Worm (Caenorhabditis elegans) whole organism, mixed stage, embryonic: ENCODE results near the gene C25D7.16.

Source experiments
- M03D4.4 ChIP-seq: sonication (generic microtip); optimal IDR thresholded peaks from 2 replicates; lab custom pipeline; 2017; ENCODE audit warnings: mild to moderate bottlenecking, missing genetic modification characterization, missing compliant biosample characterization
- bed-3 ChIP-seq: fragments of 200-800 bp; sonication (Bioruptor generic); optimal IDR thresholded peaks from 3 replicates; lab custom pipeline; 2018; ENCODE audit warnings: mild to moderate bottlenecking, missing genetic modification characterization, moderate library complexity, missing compliant biosample characterization
- blmp-1 ChIP-seq: fragments of 150-350 bp; optimal IDR thresholded peaks from 2 replicates; lab custom pipeline; 2014; ENCODE audit warnings: missing biosample characterization, missing genetic modification characterization
- ceh-39 ChIP-seq: fragments of 150-350 bp; optimal IDR thresholded peaks from 2 replicates; lab custom pipeline; 2014; ENCODE audit warnings: missing biosample characterization, missing genetic modification characterization
- ceh-43 ChIP-seq: fragments of 200-800 bp; sonication (Bioruptor generic); optimal IDR thresholded peaks from 2 replicates; lab custom pipeline; 2018; ENCODE audit warnings: mild to moderate bottlenecking, missing genetic modification characterization, moderate library complexity, missing compliant biosample characterization
- ceh-83 ChIP-seq: fragments of 200-800 bp; sonication (Bioruptor generic); optimal IDR thresholded peaks from 2 replicates; lab custom pipeline; 2018; ENCODE audit warnings: mild to moderate bottlenecking, missing genetic modification characterization, missing compliant biosample characterization
- ces-1 ChIP-seq: fragments of 150-350 bp; optimal IDR thresholded peaks from 2 replicates; lab custom pipeline; 2014; ENCODE audit warnings: missing biosample characterization, missing genetic modification reagents, missing genetic modification characterization
- cnd-1 ChIP-seq: fragments of 200-800 bp; sonication (Bioruptor generic); optimal IDR thresholded peaks from 2 replicates; lab custom pipeline; 2018; ENCODE audit warnings: mild to moderate bottlenecking, missing genetic modification characterization, missing compliant biosample characterization
- drap-1 ChIP-seq: fragments of 200-800 bp; sonication (Bioruptor generic); optimal IDR thresholded peaks from 3 replicates; lab custom pipeline; 2018; ENCODE audit warnings: mild to moderate bottlenecking, missing genetic modification characterization, missing compliant biosample characterization
- elt-1 ChIP-seq: sonication (generic microtip); optimal IDR thresholded peaks from 2 replicates; lab custom pipeline; 2017; ENCODE audit warnings: missing genetic modification characterization, mild to moderate bottlenecking, missing compliant biosample characterization, antibody characterized with exemption, moderate library complexity, borderline replicate concordance; ENCODE audit not compliant: insufficient read depth
- elt-3 ChIP-seq: fragments of 150-350 bp; optimal IDR thresholded peaks from 2 replicates; lab custom pipeline; 2014; ENCODE audit warnings: missing biosample characterization, missing genetic modification characterization
- flh-1 ChIP-seq: fragments of 200-800 bp; sonication (Bioruptor generic); optimal IDR thresholded peaks from 2 replicates; lab custom pipeline; 2018; ENCODE audit warnings: mild to moderate bottlenecking, missing genetic modification characterization, moderate library complexity, missing compliant biosample characterization
- ham-2 ChIP-seq: fragments of 200-800 bp; sonication (Bioruptor generic); optimal IDR thresholded peaks from 2 replicates; lab custom pipeline; 2018; ENCODE audit warnings: mild to moderate bottlenecking, missing genetic modification characterization, missing compliant biosample characterization
- hlh-1 ChIP-seq: fragments of 150-350 bp; optimal IDR thresholded peaks from 2 replicates; lab custom pipeline; 2014; ENCODE audit warnings: missing biosample characterization, missing genetic modification reagents, missing genetic modification characterization
- lin-13 ChIP-seq: fragments of 150-350 bp; optimal IDR thresholded peaks from 2 replicates; lab custom pipeline; 2014; ENCODE audit warnings: missing biosample characterization, missing genetic modification characterization
- lin-32 ChIP-seq: fragments of 200-800 bp; sonication (Bioruptor generic); optimal IDR thresholded peaks from 2 replicates; lab custom pipeline; 2018; ENCODE audit warnings: mild to moderate bottlenecking, missing genetic modification characterization, missing compliant biosample characterization
- lsy-2 ChIP-seq: fragments of 150-350 bp; optimal IDR thresholded peaks from 2 replicates; lab custom pipeline; 2014; ENCODE audit warnings: missing biosample characterization, missing genetic modification characterization
- mab-5 ChIP-seq: fragments of 150-350 bp; optimal IDR thresholded peaks from 2 replicates; lab custom pipeline; 2014; ENCODE audit warnings: missing biosample characterization, missing genetic modification characterization
- mep-1 ChIP-seq: fragments of 150-350 bp; optimal IDR thresholded peaks from 2 replicates; lab custom pipeline; 2017; ENCODE audit warnings: missing biosample characterization, missing genetic modification reagents, missing genetic modification characterization, inconsistent platforms
- mls-2 ChIP-seq: sonication (generic microtip); optimal IDR thresholded peaks from 2 replicates; lab custom pipeline; 2016; ENCODE audit warnings: mild to moderate bottlenecking, missing genetic modification characterization, moderate library complexity, missing compliant biosample characterization
- nhr-12 ChIP-seq: fragments of 150-350 bp; optimal IDR thresholded peaks from 2 replicates; lab custom pipeline; 2014; ENCODE audit warnings: missing biosample characterization, missing genetic modification characterization
- nhr-2 ChIP-seq: fragments of 150-350 bp; optimal IDR thresholded peaks from 2 replicates; lab custom pipeline; 2014; ENCODE audit warnings: missing biosample characterization, missing genetic modification characterization
- nhr-237 ChIP-seq: fragments of 150-350 bp; optimal IDR thresholded peaks from 2 replicates; lab custom pipeline; 2014; ENCODE audit warnings: missing biosample characterization, missing genetic modification characterization
- nhr-28 ChIP-seq: fragments of 150-350 bp; optimal IDR thresholded peaks from 2 replicates; lab custom pipeline; 2014; ENCODE audit warnings: missing biosample characterization, missing genetic modification characterization
- nhr-76 ChIP-seq: sonication (generic microtip); optimal IDR thresholded peaks from 2 replicates; lab custom pipeline; 2017; ENCODE audit warnings: missing biosample characterization, missing genetic modification characterization
- pha-4 ChIP-seq: fragments of 150-350 bp; optimal IDR thresholded peaks from 2 replicates; lab custom pipeline; 2018; ENCODE audit warnings: missing biosample characterization, missing genetic modification reagents, missing genetic modification characterization
- sem-2 ChIP-seq: fragments of 200-800 bp; sonication (Bioruptor generic); optimal IDR thresholded peaks from 2 replicates; lab custom pipeline; 2018; ENCODE audit warnings: mild to moderate bottlenecking, missing genetic modification characterization, missing compliant biosample characterization
- snpc-4 ChIP-seq: fragments of 150-350 bp; optimal IDR thresholded peaks from 2 replicates; lab custom pipeline; 2014; ENCODE audit warnings: missing biosample characterization, missing genetic modification characterization
- sptf-1 ChIP-seq: sonication (generic microtip); optimal IDR thresholded peaks from 2 replicates; lab custom pipeline; 2017; ENCODE audit warnings: mild to moderate bottlenecking, missing genetic modification characterization, moderate library complexity, missing compliant biosample characterization
- tbx-8 ChIP-seq: fragments of 200-800 bp; sonication (Bioruptor generic); optimal IDR thresholded peaks from 2 replicates; lab custom pipeline; 2018; ENCODE audit warnings: mild to moderate bottlenecking, missing genetic modification characterization, moderate library complexity, missing compliant biosample characterization
- unc-120 ChIP-seq: sonication (generic microtip); optimal IDR thresholded peaks from 2 replicates; lab custom pipeline; 2017; ENCODE audit warnings: missing genetic modification characterization, missing compliant biosample characterization; ENCODE audit not compliant: poor library complexity, severe bottlenecking
- unc-39 ChIP-seq: fragments of 150-350 bp; optimal IDR thresholded peaks from 2 replicates; lab custom pipeline; 2014; ENCODE audit warnings: missing biosample characterization, missing genetic modification characterization
- unc-62 ChIP-seq: fragments of 150-350 bp; optimal IDR thresholded peaks from 2 replicates; lab custom pipeline; 2014; ENCODE audit warnings: missing biosample characterization, missing genetic modification reagents, missing genetic modification characterization
- zip-8 ChIP-seq: fragments of 150-350 bp; optimal IDR thresholded peaks from 2 replicates; lab custom pipeline; 2014; ENCODE audit warnings: missing biosample characterization, missing genetic modification characterization
- ztf-11 ChIP-seq: fragments of 150-350 bp; optimal IDR thresholded peaks from 2 replicates; lab custom pipeline; 2014; ENCODE audit warnings: missing biosample characterization, missing genetic modification characterization

The C25D7.16 gene

ce11 chrV:15063987-15064386, 8.0 kb downstream of the C25D7.16 start, which contains the start of gene rap-2:
Gene rap-2 (minus strand): TSS chrV:15064087.
- TF ChIP-seq drap-1 (no peak), unc-39 (no peak), elt-1 (tag; lab: Kevin White, UChicago) (no peak), ceh-39 (tag; lab: Kevin White, UChicago) (no peak), elt-3 (no peak), bed-3 (GFP tag; lab: Kevin White, UChicago) (no peak), ham-2 (GFP tag; lab: Kevin White, UChicago) (no peak), unc-120 (tag; lab: Kevin White, UChicago) (no peak), tbx-8 (GFP tag; lab: Kevin White, UChicago) (no peak)

ce11 chrV:15065068-15065744, 9.2 kb downstream of the C25D7.16 start, which contains the start of gene C25D7.9:
Gene C25D7.9 (plus strand): TSS chrV:15065135.
- TF ChIP-seq nhr-76 (tag; lab: Kevin White, UChicago) (no peak), cnd-1 (tag; lab: Kevin White, UChicago) (no peak), drap-1 (peak; percentile 55), nhr-28 (tag; lab: Kevin White, UChicago) (no peak), nhr-2 (tag; lab: Kevin White, UChicago) (peak; percentile 77), mab-5 (no peak), ces-1 (GFP tag; lab: Kevin White, UChicago) (peak; percentile 8), ceh-83 (GFP tag; lab: Kevin White, UChicago) (no peak), mls-2 (tag; lab: Kevin White, UChicago) (peak; percentile 51), unc-39 (no peak), snpc-4 (tag; lab: Kevin White, UChicago) (no peak), nhr-12 (tag; lab: Kevin White, UChicago) (no peak), bed-3 (GFP tag; lab: Kevin White, UChicago) (no peak), sem-2 (GFP tag; lab: Kevin White, UChicago) (no peak), lsy-2 (tag; lab: Kevin White, UChicago) (no peak), sptf-1 (peak; percentile 24), elt-1 (tag; lab: Kevin White, UChicago) (no peak), ztf-11 (tag; lab: Kevin White, UChicago) (no peak), unc-120 (tag; lab: Kevin White, UChicago) (no peak), M03D4.4 (no peak), nhr-237 (no peak), tbx-8 (GFP tag; lab: Kevin White, UChicago) (no peak), ceh-39 (tag; lab: Kevin White, UChicago) (peak; percentile 20), zip-8 (tag; lab: Kevin White, UChicago) (no peak), lin-13 (no peak), pha-4 (tag; lab: Kevin White, UChicago) (no peak), ceh-43 (GFP tag; lab: Kevin White, UChicago) (no peak), lin-32 (GFP tag; lab: Kevin White, UChicago) (no peak), ham-2 (GFP tag; lab: Kevin White, UChicago) (no peak), unc-62 (GFP tag; lab: Kevin White, UChicago) (no peak), mep-1 (tag; lab: Kevin White, UChicago) (peak; percentile 13), elt-3 (no peak), flh-1 (GFP tag; lab: Kevin White, UChicago) (no peak), blmp-1 (tag; lab: Kevin White, UChicago) (no peak), hlh-1 (tag; lab: Kevin White, UChicago) (no peak)

DNA sequence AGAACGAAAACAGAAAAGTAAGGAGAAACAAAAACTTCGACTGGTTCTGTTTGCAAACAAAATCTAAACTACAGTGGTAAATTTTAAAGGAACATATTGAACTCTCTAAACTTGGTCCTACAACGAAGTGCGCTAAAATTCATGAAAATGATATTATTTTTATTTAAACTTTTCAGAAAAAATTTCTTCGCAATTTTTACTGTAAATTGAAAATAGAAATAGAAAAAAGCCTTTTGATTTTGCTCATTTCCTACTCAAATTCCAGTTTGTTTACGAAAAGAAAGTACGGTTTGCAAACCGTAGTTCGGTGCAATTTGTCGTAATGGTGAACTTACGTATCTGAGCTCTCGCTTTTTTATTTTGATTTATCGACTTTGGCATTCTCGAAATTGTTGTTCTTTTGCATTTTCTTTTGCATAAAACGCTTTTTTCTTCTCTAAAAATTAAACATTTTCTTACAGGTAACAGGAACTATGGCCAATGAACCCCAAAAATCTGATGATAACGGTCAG, 9.9 kb downstream of the C25D7.16 start, which contains the start of gene otub-1:
Gene otub-1, plus strand, starts transcription at position 462 of the 512 bp plus-strand sequence.
- TF ChIP-seq nhr-76 (tag; lab: Kevin White, UChicago) (no peak), unc-39 (no peak), lin-32 (GFP tag; lab: Kevin White, UChicago) (no peak)
